Fruit fly (Drosophila melanogaster) whole organism, embryonic: ENCODE data around the gene Shmt.
A peak's percentile ranks its signal among the peaks of the same experiment; 100 is the strongest.

ENCODE experiments used
- Bdp1 ChIP-seq: fragments of 200-800 bp; sonication (Bioruptor generic); optimal IDR thresholded peaks from 3 replicates; lab custom pipeline; 2016; ENCODE audit warnings: missing biosample characterization, missing genetic modification characterization
- CG10147 ChIP-seq: fragments of 200-800 bp; sonication (Bioruptor generic); optimal IDR thresholded peaks from 2 replicates; lab custom pipeline; 2019; ENCODE audit warnings: missing biosample characterization, mild to moderate bottlenecking, missing genetic modification characterization, moderate library complexity
- CG10462 ChIP-seq: fragments of 200-800 bp; sonication (Bioruptor generic); optimal IDR thresholded peaks from 2 replicates; lab custom pipeline; 2016; ENCODE audit warnings: missing biosample characterization, missing genetic modification characterization
- CG11085 ChIP-seq: fragments of 200-800 bp; sonication (Bioruptor generic); IDR thresholded peaks from 2 replicates; pipeline ENCODE4 v1.3.6; 2022; ENCODE audit warnings: missing biosample characterization, missing genetic modification characterization
- CG11247 ChIP-seq: fragments of 200-800 bp; sonication (Bioruptor generic); IDR thresholded peaks from 2 replicates; pipeline ENCODE4 v1.3.6; 2022; ENCODE audit warnings: missing biosample characterization, missing genetic modification characterization
- CG12391 ChIP-seq: fragments of 200-800 bp; sonication (Bioruptor generic); optimal IDR thresholded peaks from 3 replicates; lab custom pipeline; 2018; ENCODE audit warnings: missing biosample characterization, mild to moderate bottlenecking, missing genetic modification characterization, moderate library complexity
- CG13894 ChIP-seq: fragments of 200-800 bp; sonication (Bioruptor generic); optimal IDR thresholded peaks from 3 replicates; lab custom pipeline; 2018; ENCODE audit warnings: missing biosample characterization, mild to moderate bottlenecking, missing genetic modification characterization, moderate library complexity
- CG14441 ChIP-seq: fragments of 200-800 bp; sonication (Bioruptor generic); IDR thresholded peaks from 2 replicates; pipeline ENCODE4 v1.3.6; 2022; ENCODE audit warnings: missing biosample characterization, missing genetic modification characterization
- CG1647 ChIP-seq: fragments of 200-800 bp; sonication (Bioruptor generic); optimal IDR thresholded peaks from 3 replicates; lab custom pipeline; 2016; ENCODE audit warnings: missing biosample characterization, missing genetic modification characterization
- CG1832 ChIP-seq: fragments of 200-800 bp; sonication (Bioruptor generic); optimal IDR thresholded peaks from 2 replicates; lab custom pipeline; 2017; ENCODE audit warnings: missing biosample characterization, mild to moderate bottlenecking, missing genetic modification characterization, inconsistent platforms
- CG30403 ChIP-seq: fragments of 200-800 bp; sonication (Bioruptor generic); optimal IDR thresholded peaks from 3 replicates; lab custom pipeline; 2016; ENCODE audit warnings: missing biosample characterization, missing genetic modification characterization
- CG31365 ChIP-seq: fragments of 200-800 bp; sonication (Bioruptor generic); optimal IDR thresholded peaks from 2 replicates; lab custom pipeline; 2018; ENCODE audit warnings: missing biosample characterization, mild to moderate bottlenecking, missing genetic modification characterization
- CG31441 ChIP-seq: fragments of 200-800 bp; sonication (Bioruptor generic); IDR thresholded peaks from 2 replicates; pipeline ENCODE4 v1.3.6; 2022; ENCODE audit warnings: missing biosample characterization, missing genetic modification characterization
- CG3407 ChIP-seq: fragments of 200-800 bp; sonication (Bioruptor generic); optimal IDR thresholded peaks from 2 replicates; lab custom pipeline; 2018; ENCODE audit warnings: missing biosample characterization, mild to moderate bottlenecking, missing genetic modification characterization
- CG4360 ChIP-seq: fragments of 200-800 bp; sonication (Bioruptor generic); IDR thresholded peaks from 2 replicates; pipeline ENCODE4 v1.3.6; 2022; ENCODE audit warnings: missing biosample characterization, missing genetic modification characterization
- CG4404 ChIP-seq: fragments of 200-800 bp; sonication (Bioruptor generic); IDR thresholded peaks from 2 replicates; pipeline ENCODE4 v1.3.6; 2022; ENCODE audit warnings: missing biosample characterization, missing genetic modification characterization
- CG5180 ChIP-seq: fragments of 200-800 bp; sonication (Bioruptor generic); optimal IDR thresholded peaks from 3 replicates; lab custom pipeline; 2017; ENCODE audit warnings: missing biosample characterization, missing genetic modification characterization, mild to moderate bottlenecking, moderate library complexity, missing genetic modification reagents
- CG6689 ChIP-seq: fragments of 200-800 bp; sonication (Bioruptor generic); IDR thresholded peaks from 2 replicates; pipeline ENCODE4 v1.3.6; 2022; ENCODE audit warnings: missing biosample characterization, missing genetic modification characterization
- CG6765 ChIP-seq: fragments of 200-800 bp; sonication (Bioruptor generic); optimal IDR thresholded peaks from 3 replicates; lab custom pipeline; 2017; ENCODE audit warnings: missing biosample characterization, mild to moderate bottlenecking, missing genetic modification characterization
- CG8359 ChIP-seq: fragments of 200-800 bp; sonication (Bioruptor generic); optimal IDR thresholded peaks from 2 replicates; lab custom pipeline; 2017; ENCODE audit warnings: missing biosample characterization, mild to moderate bottlenecking, missing genetic modification characterization, borderline replicate concordance
- CG9437 ChIP-seq: fragments of 200-800 bp; sonication (Bioruptor generic); optimal IDR thresholded peaks from 2 replicates; lab custom pipeline; 2018; ENCODE audit warnings: missing biosample characterization, mild to moderate bottlenecking, missing genetic modification characterization
- CkIIα-i1 ChIP-seq: fragments of 200-800 bp; sonication (Bioruptor generic); IDR thresholded peaks from 2 replicates; pipeline ENCODE4 v1.3.6; 2022; ENCODE audit warnings: missing biosample characterization, missing genetic modification characterization
- ERR ChIP-seq: fragments of 200-800 bp; sonication (Bioruptor generic); optimal IDR thresholded peaks from 2 replicates; lab custom pipeline; 2016; ENCODE audit warnings: missing biosample characterization, missing genetic modification characterization
- Hey ChIP-seq: fragments of 200-800 bp; sonication (Bioruptor generic); optimal IDR thresholded peaks from 3 replicates; lab custom pipeline; 2018; ENCODE audit warnings: missing biosample characterization, mild to moderate bottlenecking, missing genetic modification characterization
- Jarid2 ChIP-seq: fragments of 200-800 bp; sonication (Bioruptor generic); optimal IDR thresholded peaks from 3 replicates; lab custom pipeline; 2017; ENCODE audit warnings: mild to moderate bottlenecking, missing biosample characterization, missing genetic modification reagents, missing genetic modification characterization
- Mes4 ChIP-seq: fragments of 200-800 bp; sonication (Bioruptor generic); optimal IDR thresholded peaks from 2 replicates; lab custom pipeline; 2016; ENCODE audit warnings: missing biosample characterization, missing genetic modification characterization
- NC2β ChIP-seq: fragments of 200-800 bp; sonication (Bioruptor generic); optimal IDR thresholded peaks from 2 replicates; lab custom pipeline; 2016; ENCODE audit warnings: missing biosample characterization, missing genetic modification characterization
- Rx ChIP-seq: fragments of 200-800 bp; sonication (Bioruptor generic); IDR thresholded peaks from 2 replicates; pipeline ENCODE4 v1.3.6; 2022; ENCODE audit warnings: missing biosample characterization, missing genetic modification characterization
- Tbp ChIP-seq: fragments of >200 bp; optimal IDR thresholded peaks from 2 replicates; lab custom pipeline; 2018; ENCODE audit warnings: missing biosample characterization, missing genetic modification characterization
- ab ChIP-seq: fragments of 200-800 bp; sonication (Bioruptor generic); optimal IDR thresholded peaks from 2 replicates; lab custom pipeline; 2016; ENCODE audit warnings: missing biosample characterization, missing genetic modification characterization
- ato ChIP-seq: fragments of 200-800 bp; sonication (Bioruptor generic); IDR thresholded peaks from 2 replicates; pipeline ENCODE4 v1.3.6; 2022; ENCODE audit warnings: missing biosample characterization, missing genetic modification characterization; ENCODE audit not compliant: partially characterized antibody
- az2 ChIP-seq: fragments of 200-800 bp; sonication (Bioruptor generic); optimal IDR thresholded peaks from 3 replicates; lab custom pipeline; 2016; ENCODE audit warnings: missing biosample characterization, missing genetic modification characterization
- bab2 ChIP-seq: fragments of 200-800 bp; sonication (Bioruptor generic); optimal IDR thresholded peaks from 2 replicates; lab custom pipeline; 2016; ENCODE audit warnings: missing biosample characterization, missing genetic modification characterization
- bigmax ChIP-seq: fragments of 200-800 bp; sonication (Bioruptor generic); optimal IDR thresholded peaks from 2 replicates; lab custom pipeline; 2018; ENCODE audit warnings: missing biosample characterization, mild to moderate bottlenecking, missing genetic modification characterization
- bsh ChIP-seq, 2 experiments: fragments of 200-800 bp; sonication (Bioruptor generic); optimal IDR thresholded peaks; 2 replicates each; lab custom pipeline; 2017 to 2018; ENCODE audit warnings: mild to moderate bottlenecking in 2 of 2, missing biosample characterization in 2 of 2, missing genetic modification characterization in 2 of 2, moderate library complexity in 1 of 2
- cas ChIP-seq: fragments of 200-800 bp; sonication (Bioruptor generic); IDR thresholded peaks from 2 replicates; pipeline ENCODE4 v1.3.6; 2022; ENCODE audit warnings: missing biosample characterization, missing genetic modification characterization
- chif ChIP-seq, 2 experiments: fragments of 200-800 bp; sonication (Bioruptor generic); optimal IDR thresholded peaks; 3 replicates each; lab custom pipeline; 2016; ENCODE audit warnings: missing biosample characterization in 2 of 2, missing genetic modification characterization in 2 of 2
- chinmo ChIP-seq: fragments of 200-800 bp; sonication (Bioruptor generic); IDR thresholded peaks from 4 replicates; pipeline ENCODE4 v1.3.6; 2022; ENCODE audit warnings: missing biosample characterization, missing genetic modification characterization; ENCODE audit not compliant: partially characterized antibody
- dpn ChIP-seq, 2 experiments: fragments of 200-800 bp; sonication (Bioruptor generic); optimal IDR thresholded peaks; 3 replicates each; lab custom pipeline; 2016; ENCODE audit warnings: missing biosample characterization in 2 of 2, missing genetic modification characterization in 2 of 2
- pnt ChIP-seq: fragments of 200-800 bp; sonication (Bioruptor generic); optimal IDR thresholded peaks from 3 replicates; lab custom pipeline; 2016; ENCODE audit warnings: missing biosample characterization, missing genetic modification characterization
- prd ChIP-seq, 3 experiments: fragments of >200 bp in 2 of 3; fragments of 200-800 bp in 1 of 3; sonication (Bioruptor generic) in 1 of 3; optimal IDR thresholded peaks in 2 of 3; IDR thresholded peaks in 1 of 3; 2 replicates in 2 of 3; 3 replicates in 1 of 3; pipeline versions ENCODE4 v1.3.6 to Lab custom; 2017 to 2022; ENCODE audit warnings: missing biosample characterization in 1 of 3, missing genetic modification characterization in 1 of 3
- pros ChIP-seq: fragments of 200-800 bp; sonication (Bioruptor generic); optimal IDR thresholded peaks from 3 replicates; lab custom pipeline; 2019; ENCODE audit warnings: missing biosample characterization, mild to moderate bottlenecking, missing genetic modification characterization, moderate library complexity
- sna ChIP-seq: fragments of 200-800 bp; sonication (Bioruptor generic); IDR thresholded peaks from 2 replicates; pipeline ENCODE4 v1.3.6; 2022; ENCODE audit warnings: missing biosample characterization, missing genetic modification characterization; ENCODE audit not compliant: partially characterized antibody
- sqz ChIP-seq: fragments of 200-800 bp; sonication (Bioruptor generic); optimal IDR thresholded peaks from 3 replicates; lab custom pipeline; 2018; ENCODE audit warnings: missing biosample characterization, mild to moderate bottlenecking, missing genetic modification characterization
- sr ChIP-seq: fragments of 200-800 bp; sonication (Bioruptor generic); IDR thresholded peaks from 3 replicates; pipeline ENCODE4 v1.3.6; 2022; ENCODE audit warnings: missing biosample characterization, missing genetic modification characterization
- stc ChIP-seq: fragments of 200-800 bp; sonication (Bioruptor generic); IDR thresholded peaks from 2 replicates; pipeline ENCODE4 v1.3.6; 2022; ENCODE audit warnings: missing biosample characterization, missing genetic modification characterization
- unc-4 ChIP-seq: fragments of 200-800 bp; sonication (Bioruptor generic); IDR thresholded peaks from 2 replicates; pipeline ENCODE4 v1.3.6; 2022; ENCODE audit warnings: missing biosample characterization, missing genetic modification characterization; ENCODE audit not compliant: partially characterized antibody
- wek ChIP-seq: fragments of 200-800 bp; sonication (Bioruptor generic); optimal IDR thresholded peaks from 3 replicates; lab custom pipeline; 2018; ENCODE audit warnings: missing biosample characterization, mild to moderate bottlenecking, missing genetic modification characterization, moderate library complexity

The Shmt gene

dm6 chrX:5896809-5897700, 19.5 kb downstream of the Shmt start (continued):
- TF ChIP-seq stc (GFP tag; lab: Robert Waterston, UW) (no peak), ato (GFP tag; lab: Robert Waterston, UW) (no peak), sqz (GFP tag; lab: Kevin White, UChicago) (no peak), CG4404 (GFP tag; lab: Robert Waterston, UW) (no peak), CkIIα-i1 (GFP tag; lab: Robert Waterston, UW) (no peak), CG1832 (GFP tag; lab: Kevin White, UChicago) (no peak), CG8359 (GFP tag; lab: Kevin White, UChicago) (no peak), unc-4 (GFP tag; lab: Robert Waterston, UW) (no peak), cas (no peak), CG3407 (GFP tag; lab: Kevin White, UChicago) (no peak), CG12391 (tag; lab: Kevin White, UChicago) (peak; percentile 41), CG9437 (GFP tag; lab: Kevin White, UChicago) (no peak), sr (no peak), NC2β (GFP tag; lab: Kevin White, UChicago) (no peak), CG5180 (GFP tag; lab: Kevin White, UChicago) (no peak), ab (GFP tag; lab: Kevin White, UChicago) (no peak), CG31365 (tag; lab: Kevin White, UChicago) (no peak), CG6765 (GFP tag; lab: Kevin White, UChicago) (no peak), CG4360 (GFP tag; lab: Robert Waterston, UW) (no peak), az2 (GFP tag; lab: Kevin White, UChicago) (peak; percentile 34), bigmax (GFP tag; lab: Kevin White, UChicago) (no peak), chinmo (no peak), Bdp1 (no peak), CG10147 (no peak), CG30403 (peak; percentile 33), Mes4 (GFP tag; lab: Kevin White, UChicago) (no peak), CG14441 (GFP tag; lab: Robert Waterston, UW) (0 out of 2 replicates have a peak, but pooled peaks have one; percentile 33), CG11085 (no peak; the same call in 1 of the 2 replicates), Rx (0 out of 2 replicates have a peak, but pooled peaks have one; percentile 33), CG31441 (0 out of 2 replicates have a peak, but pooled peaks have one; percentile 15), wek (GFP tag; lab: Kevin White, UChicago) (no peak), ERR (GFP tag; lab: Kevin White, UChicago) (no peak), CG11247 (no peak), Hey (tag; lab: Kevin White, UChicago) (no peak), dpn (GFP tag; optimal IDR thresholded peaks at IDR 0.05; lab: Kevin White, UChicago) (peak in 1 of 2 experiments; percentile 39), CG13894 (tag; lab: Kevin White, UChicago) (no peak), prd (optimal IDR thresholded peaks at IDR 0.05; lab: Kevin White, UChicago) (no peak), prd (GFP tag; IDR thresholded peaks at IDR 0.05; lab: Robert Waterston, UW) (peak; percentile 65; the same call in 2 of the 3 replicates), sna (GFP tag; lab: Robert Waterston, UW) (no peak), Jarid2 (GFP tag; lab: Kevin White, UChicago) (no peak), pros (GFP tag; lab: Kevin White, UChicago) (peak; percentile 55), CG1647 (GFP tag; lab: Kevin White, UChicago) (no peak), bab2 (GFP tag; lab: Kevin White, UChicago) (peak; percentile 2), Tbp (no peak), bsh (GFP tag; optimal IDR thresholded peaks at IDR 0.05; lab: Kevin White, UChicago) (peak in 1 of 2 experiments; percentile 61), chif (GFP tag; optimal IDR thresholded peaks at IDR 0.05; lab: Kevin White, UChicago) (peak in 1 of 2 experiments; percentile 28), pnt (GFP tag; lab: Kevin White, UChicago) (no peak), CG6689 (GFP tag; lab: Robert Waterston, UW) (peak; percentile 42), CG10462 (no peak)
